Fruit fly (Drosophila melanogaster): ENCODE data around the gene trbd.

dm6 chr3R:9704183-9705007, 6.4 kb downstream of the trbd start:
- TF ChIP-seq psq (GFP tag; optimal IDR thresholded peaks at IDR 0.05) (peak; percentile 6), sv (GFP tag; optimal IDR thresholded peaks at IDR 0.05) (no peak), Abd-B (GFP tag; optimal IDR thresholded peaks at IDR 0.05) (no peak), pan (optimal IDR thresholded peaks at IDR 0.05) (no peak)

Data from whole organism, wandering third instar larva.